Fruit fly (Drosophila melanogaster) whole organism, prepupa: ENCODE measurements around the gene ghi.

ENCODE experiments used
- CG11762 ChIP-seq: fragments of 200-800 bp; sonication (Bioruptor generic); optimal IDR thresholded peaks from 3 replicates; lab custom pipeline; 2016; ENCODE audit warnings: missing biosample characterization, missing genetic modification characterization; ENCODE audit not compliant: insufficient read depth
- CG16779 ChIP-seq: fragments of 200-800 bp; sonication (Bioruptor generic); optimal IDR thresholded peaks from 3 replicates; lab custom pipeline; 2017; ENCODE audit warnings: missing biosample characterization, mild to moderate bottlenecking, missing genetic modification characterization
- CG7368 ChIP-seq: fragments of 200-800 bp; sonication (Bioruptor generic); optimal IDR thresholded peaks from 3 replicates; lab custom pipeline; 2016; ENCODE audit warnings: missing biosample characterization, missing genetic modification characterization
- CG8119 ChIP-seq: fragments of 200-800 bp; sonication (Bioruptor generic); IDR thresholded peaks from 3 replicates; pipeline ENCODE4 v1.3.6; 2022; ENCODE audit warnings: missing biosample characterization, missing genetic modification characterization
- CG8632 ChIP-seq: fragments of 200-800 bp; sonication (Bioruptor generic); optimal IDR thresholded peaks from 3 replicates; lab custom pipeline; 2016; ENCODE audit warnings: missing biosample characterization, missing genetic modification characterization
- Ets21C ChIP-seq: fragments of 200-800 bp; sonication (Bioruptor generic); optimal IDR thresholded peaks from 3 replicates; lab custom pipeline; 2016; ENCODE audit warnings: missing biosample characterization, missing genetic modification characterization
- Gug ChIP-seq: fragments of 200-800 bp; sonication (Bioruptor generic); IDR thresholded peaks from 2 replicates; pipeline ENCODE4 v1.3.6; 2022; ENCODE audit warnings: missing biosample characterization, missing genetic modification characterization
- achi ChIP-seq: fragments of 200-800 bp; sonication (Bioruptor generic); optimal IDR thresholded peaks from 3 replicates; lab custom pipeline; 2016; ENCODE audit warnings: missing biosample characterization, missing genetic modification characterization
- fd59A ChIP-seq: fragments of 200-800 bp; sonication (Bioruptor generic); optimal IDR thresholded peaks from 2 replicates; lab custom pipeline; 2017; ENCODE audit warnings: missing biosample characterization, mild to moderate bottlenecking, missing genetic modification characterization, missing genetic modification reagents
- net ChIP-seq: fragments of 200-800 bp; sonication (Bioruptor generic); optimal IDR thresholded peaks from 3 replicates; lab custom pipeline; 2016; ENCODE audit warnings: missing biosample characterization, missing genetic modification characterization
- pdm3 ChIP-seq: fragments of 200-800 bp; sonication (Bioruptor generic); optimal IDR thresholded peaks from 3 replicates; lab custom pipeline; 2016; ENCODE audit warnings: missing biosample characterization, missing genetic modification characterization
- salr ChIP-seq, 2 experiments: fragments of 200-800 bp; sonication (Bioruptor generic); optimal IDR thresholded peaks; 3 replicates each; lab custom pipeline; 2016 to 2018; ENCODE audit warnings: missing biosample characterization in 2 of 2, missing genetic modification characterization in 2 of 2, mild to moderate bottlenecking in 1 of 2
- spab ChIP-seq: fragments of 200-800 bp; sonication (Bioruptor generic); optimal IDR thresholded peaks from 2 replicates; lab custom pipeline; 2017; ENCODE audit warnings: missing biosample characterization, mild to moderate bottlenecking, missing genetic modification characterization, missing genetic modification reagents
- vri ChIP-seq: fragments of 200-800 bp; sonication (Bioruptor generic); optimal IDR thresholded peaks from 3 replicates; lab custom pipeline; 2016; ENCODE audit warnings: missing biosample characterization, mild to moderate bottlenecking, missing genetic modification characterization

DNA sequence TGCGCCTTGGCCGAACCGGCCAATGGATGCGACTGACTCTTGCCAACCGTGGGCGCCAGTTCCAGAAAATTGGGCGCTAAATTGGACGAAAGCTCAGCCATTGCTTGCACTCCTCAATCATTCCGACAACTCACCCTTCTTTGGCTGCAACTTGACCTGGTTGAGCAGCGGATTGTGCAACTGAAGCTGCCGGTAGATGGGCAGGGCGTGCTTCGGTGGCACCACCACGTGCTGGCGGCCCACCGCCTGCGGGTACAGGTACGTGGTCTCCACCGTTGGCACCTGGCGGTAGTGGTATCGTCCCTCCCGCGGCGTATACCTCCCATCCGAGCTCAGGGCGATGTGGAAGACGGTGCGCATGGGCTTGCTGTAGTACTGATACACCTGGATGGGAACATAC lies 38.8 kb downstream of the ghi start:
- TF ChIP-seq CG11762 (GFP tag; lab: Kevin White, UChicago), result no peak
- no peak for TF ChIP-seq Ets21C (GFP tag; lab: Kevin White, UChicago)
- no peak for TF ChIP-seq CG8119 (GFP tag; lab: Robert Waterston, UW)
- TF ChIP-seq CG8632 (GFP tag; lab: Kevin White, UChicago), result no peak
- TF ChIP-seq salr (GFP tag; optimal IDR thresholded peaks at IDR 0.05; lab: Kevin White, UChicago), result no peak
- TF ChIP-seq Gug, result no peak
- TF ChIP-seq vri (GFP tag; lab: Kevin White, UChicago), result no peak
- no peak for TF ChIP-seq net (GFP tag; lab: Kevin White, UChicago)
- no peak for TF ChIP-seq pdm3 (GFP tag; lab: Kevin White, UChicago)
- no peak for TF ChIP-seq CG16779 (tag; lab: Kevin White, UChicago)
- TF ChIP-seq CG7368 (GFP tag; lab: Kevin White, UChicago), result no peak
- no peak for TF ChIP-seq fd59A (GFP tag; lab: Kevin White, UChicago)
- no peak for TF ChIP-seq achi (GFP tag; lab: Kevin White, UChicago)
- TF ChIP-seq spab (GFP tag; lab: Kevin White, UChicago), result no peak
